Worm (Caenorhabditis elegans): Measurements from ENCODE around the gene spcs-3.
A peak's percentile ranks its signal among the peaks of the same experiment; 100 is the strongest.

spcs-3 gene

ce11 chrIII:8050944-8051343 is 6.1 kb downstream of the spcs-3 start, which contains the start of gene K12H4.7:
TSS of gene K12H4.7 (minus strand) at chrIII:8051081.
- no peak for TF ChIP-seq ets-7 (tag; optimal IDR thresholded peaks at IDR 0.05)
- no peak for TF ChIP-seq hnd-1 (tag; optimal IDR thresholded peaks at IDR 0.05)

- TF ChIP-seq tbx-37 (GFP tag; conservative IDR thresholded peaks at IDR 0.05) (no peak), hnd-1 (tag; optimal IDR thresholded peaks at IDR 0.05) (no peak), sea-1 (GFP tag; conservative IDR thresholded peaks at IDR 0.05) (no peak), scrt-1 (GFP tag; IDR thresholded peaks at IDR 0.05) (no peak), aly-1 (tag; optimal IDR thresholded peaks at IDR 0.05) (no peak), pes-1 (GFP tag; IDR thresholded peaks at IDR 0.05) (no peak), hmbx-1 (tag; optimal IDR thresholded peaks at IDR 0.05) (no peak), ama-1 (optimal IDR thresholded peaks at IDR 0.05) (no peak), ceh-13 (GFP tag; optimal IDR thresholded peaks at IDR 0.05) (no peak), flt-1 (GFP tag; IDR thresholded peaks at IDR 0.05) (no peak), ceh-36 (tag; optimal IDR thresholded peaks at IDR 0.05) (no peak), ets-7 (tag; optimal IDR thresholded peaks at IDR 0.05) (no peak), tra-4 (tag; optimal IDR thresholded peaks at IDR 0.05) (no peak), F13C5.2 (tag; optimal IDR thresholded peaks at IDR 0.05) (no peak), tbx-11 (GFP tag; IDR thresholded peaks at IDR 0.05) (no peak), B0310.2 (tag; optimal IDR thresholded peaks at IDR 0.05) (no peak), hmg-4 (GFP tag; optimal IDR thresholded peaks at IDR 0.05) (no peak)
These were observed 7.0 kb downstream of the spcs-3 start for ce11 chrIII:8051838-8052237.

- TF ChIP-seq hnd-1 (tag; optimal IDR thresholded peaks at IDR 0.05), result no peak
- no peak for TF ChIP-seq tra-4 (tag; optimal IDR thresholded peaks at IDR 0.05)
These were observed 16.3 kb downstream of the spcs-3 start for ce11 chrIII:8061114-8061513.

- no peak for TF ChIP-seq pes-1 (GFP tag; IDR thresholded peaks at IDR 0.05)
- no peak for TF ChIP-seq aly-1 (tag; optimal IDR thresholded peaks at IDR 0.05)
- no peak for TF ChIP-seq flt-1 (GFP tag; IDR thresholded peaks at IDR 0.05)
- TF ChIP-seq tbx-11 (GFP tag; IDR thresholded peaks at IDR 0.05), result no peak
- no peak for TF ChIP-seq tra-4 (tag; optimal IDR thresholded peaks at IDR 0.05)
- TF ChIP-seq hnd-1 (tag; optimal IDR thresholded peaks at IDR 0.05), result no peak
- TF ChIP-seq ets-7 (tag; optimal IDR thresholded peaks at IDR 0.05), result no peak
- TF ChIP-seq tbx-37 (GFP tag; conservative IDR thresholded peaks at IDR 0.05), result no peak
- no peak for TF ChIP-seq B0310.2 (tag; optimal IDR thresholded peaks at IDR 0.05)
- no peak for TF ChIP-seq sea-1 (GFP tag; conservative IDR thresholded peaks at IDR 0.05)
- no peak for TF ChIP-seq hmg-4 (GFP tag; optimal IDR thresholded peaks at IDR 0.05)
- no peak for TF ChIP-seq scrt-1 (GFP tag; IDR thresholded peaks at IDR 0.05)
- no peak for TF ChIP-seq ama-1 (optimal IDR thresholded peaks at IDR 0.05)
- no peak for TF ChIP-seq F13C5.2 (tag; optimal IDR thresholded peaks at IDR 0.05)
- TF ChIP-seq hmbx-1 (tag; optimal IDR thresholded peaks at IDR 0.05), result no peak
- no peak for TF ChIP-seq ceh-36 (tag; optimal IDR thresholded peaks at IDR 0.05)
- no peak for TF ChIP-seq ceh-13 (GFP tag; optimal IDR thresholded peaks at IDR 0.05)
These were observed 18.8 kb downstream of the spcs-3 start for ce11 chrIII:8063659-8064058.

ce11 chrIII:8065101-8065500 is 20.3 kb downstream of the spcs-3 start:
- TF ChIP-seq ama-1 (optimal IDR thresholded peaks at IDR 0.05) (no peak), ceh-36 (tag; optimal IDR thresholded peaks at IDR 0.05) (no peak), hmbx-1 (tag; optimal IDR thresholded peaks at IDR 0.05) (no peak), tbx-11 (GFP tag; IDR thresholded peaks at IDR 0.05) (no peak), ets-7 (tag; optimal IDR thresholded peaks at IDR 0.05) (no peak), F13C5.2 (tag; optimal IDR thresholded peaks at IDR 0.05) (no peak), hnd-1 (tag; optimal IDR thresholded peaks at IDR 0.05) (no peak), pes-1 (GFP tag; IDR thresholded peaks at IDR 0.05) (no peak), ceh-13 (GFP tag; optimal IDR thresholded peaks at IDR 0.05) (no peak)

- TF ChIP-seq hnd-1 (tag; optimal IDR thresholded peaks at IDR 0.05) (no peak), tbx-37 (GFP tag; conservative IDR thresholded peaks at IDR 0.05) (no peak), flt-1 (GFP tag; IDR thresholded peaks at IDR 0.05) (no peak), sea-1 (GFP tag; conservative IDR thresholded peaks at IDR 0.05) (no peak), hmbx-1 (tag; optimal IDR thresholded peaks at IDR 0.05) (no peak), ceh-13 (GFP tag; optimal IDR thresholded peaks at IDR 0.05) (no peak), scrt-1 (GFP tag; IDR thresholded peaks at IDR 0.05) (no peak), B0310.2 (tag; optimal IDR thresholded peaks at IDR 0.05) (no peak), ceh-36 (tag; optimal IDR thresholded peaks at IDR 0.05) (no peak), ets-7 (tag; optimal IDR thresholded peaks at IDR 0.05) (no peak)
These were observed 22.2 kb downstream of the spcs-3 start, which contains the start of gene pros-1 for ce11 chrIII:8066989-8067388. TSS of gene pros-1 (plus strand) at chrIII:8067289.

- TF ChIP-seq hmbx-1 (tag; optimal IDR thresholded peaks at IDR 0.05), result no peak
- TF ChIP-seq tbx-37 (GFP tag; conservative IDR thresholded peaks at IDR 0.05), result no peak
- no peak for TF ChIP-seq ets-7 (tag; optimal IDR thresholded peaks at IDR 0.05)
- no peak for TF ChIP-seq aly-1 (tag; optimal IDR thresholded peaks at IDR 0.05)
- no peak for TF ChIP-seq B0310.2 (tag; optimal IDR thresholded peaks at IDR 0.05)
- TF ChIP-seq ama-1 (optimal IDR thresholded peaks at IDR 0.05), result no peak
- TF ChIP-seq tra-4 (tag; optimal IDR thresholded peaks at IDR 0.05), result no peak
- no peak for TF ChIP-seq scrt-1 (GFP tag; IDR thresholded peaks at IDR 0.05)
- no peak for TF ChIP-seq ceh-36 (tag; optimal IDR thresholded peaks at IDR 0.05)
- no peak for TF ChIP-seq ceh-13 (GFP tag; optimal IDR thresholded peaks at IDR 0.05)
- TF ChIP-seq pes-1 (GFP tag; IDR thresholded peaks at IDR 0.05), result no peak
- no peak for TF ChIP-seq tbx-11 (GFP tag; IDR thresholded peaks at IDR 0.05)
- no peak for TF ChIP-seq flt-1 (GFP tag; IDR thresholded peaks at IDR 0.05)
- TF ChIP-seq sea-1 (GFP tag; conservative IDR thresholded peaks at IDR 0.05), result no peak
- TF ChIP-seq hnd-1 (tag; optimal IDR thresholded peaks at IDR 0.05), result no peak
- no peak for TF ChIP-seq F13C5.2 (tag; optimal IDR thresholded peaks at IDR 0.05)
These were observed 23.0 kb downstream of the spcs-3 start for ce11 chrIII:8067798-8068197.

- TF ChIP-seq scrt-1 (GFP tag; IDR thresholded peaks at IDR 0.05) (0 out of 2 replicates have a peak, but pooled peaks have one; percentile 8), hmbx-1 (tag; optimal IDR thresholded peaks at IDR 0.05) (no peak)
These were observed 24.4 kb downstream of the spcs-3 start for ce11 chrIII:8069206-8069605.

All from whole organism, early embryonic.